Fruit fly (Drosophila melanogaster) Kc167 (cell line): ENCODE measurements around the gene REG.

Experiments
- Sin3A ChIP-seq: fragments of >200 bp; optimal IDR thresholded peaks from 2 replicates; lab custom pipeline; 2018; ENCODE audit warnings: missing external identifiers
- h ChIP-seq: fragments of >200 bp; optimal IDR thresholded peaks from 3 replicates; lab custom pipeline; 2018; ENCODE audit warnings: missing external identifiers
- ttk ChIP-seq: sonication (Bioruptor generic); optimal IDR thresholded peaks from 2 replicates; lab custom pipeline; 2017; ENCODE audit warnings: missing external identifiers

- TF ChIP-seq Sin3A (lab: Kevin White, UChicago), result no peak
- no peak for TF ChIP-seq h (lab: Kevin White, UChicago)
- no peak for TF ChIP-seq ttk (lab: Kevin White, UChicago)
Measured at dm6 chrX:13254442-13254841, 42.3 kb downstream of the REG start.
